Worm (Caenorhabditis elegans) whole organism, L4 larva: Measurements from ENCODE around the gene F54D5.15.

Experiments used
- ama-1 ChIP-seq: fragments of 150-350 bp; optimal IDR thresholded peaks from 2 replicates; lab custom pipeline; 2014; ENCODE audit warnings: inconsistent platforms, mixed read lengths
- ces-1 ChIP-seq: fragments of 150-350 bp; sonication (generic microtip); optimal IDR thresholded peaks from 4 replicates; lab custom pipeline; 2014; ENCODE audit warnings: missing biosample characterization, missing genetic modification reagents, missing genetic modification characterization
- dmd-8 ChIP-seq: fragments of 200-800 bp; sonication (Bioruptor generic); IDR thresholded peaks from 2 replicates; pipeline ENCODE4 v1.3.6; 2022; ENCODE audit warnings: missing genetic modification characterization, missing compliant biosample characterization
- dpl-1 ChIP-seq: fragments of 150-350 bp; optimal IDR thresholded peaks from 2 replicates; lab custom pipeline; 2014; ENCODE audit warnings: missing biosample characterization, missing genetic modification reagents, missing genetic modification characterization
- dve-1 ChIP-seq: sonication (generic microtip); optimal IDR thresholded peaks from 2 replicates; lab custom pipeline; 2017; ENCODE audit warnings: antibody characterized with exemption, mild to moderate bottlenecking, missing genetic modification characterization, missing compliant biosample characterization; ENCODE audit not compliant: insufficient read depth
- fos-1 ChIP-seq: fragments of 150-350 bp; optimal IDR thresholded peaks from 2 replicates; lab custom pipeline; 2014; ENCODE audit warnings: missing biosample characterization, missing genetic modification characterization
- hlh-30 ChIP-seq: sonication (generic microtip); optimal IDR thresholded peaks from 2 replicates; lab custom pipeline; 2017; ENCODE audit warnings: antibody characterized with exemption, mild to moderate bottlenecking, missing genetic modification characterization, missing compliant biosample characterization; ENCODE audit not compliant: insufficient read depth
- lin-13 ChIP-seq: fragments of 150-350 bp; optimal IDR thresholded peaks from 2 replicates; lab custom pipeline; 2014; ENCODE audit warnings: missing biosample characterization, missing genetic modification reagents, missing genetic modification characterization
- lin-38 ChIP-seq: fragments of 200-800 bp; sonication (Bioruptor generic); IDR thresholded peaks from 2 replicates; pipeline ENCODE4 v1.3.6; 2022; ENCODE audit warnings: missing genetic modification reagents, missing genetic modification characterization, missing compliant biosample characterization
- rbr-2 ChIP-seq: sonication (generic microtip); optimal IDR thresholded peaks from 2 replicates; lab custom pipeline; 2016; ENCODE audit warnings: missing genotype, missing genetic modification characterization, missing compliant biosample characterization
- unc-62 ChIP-seq, 3 experiments: fragments of 150-350 bp in 1 of 3; sonication (generic microtip); optimal IDR thresholded peaks in 2 of 3; peaks in 1 of 3; 1 replicate in 1 of 3; 2 replicates in 2 of 3; lab custom pipeline; 2014 to 2017; ENCODE audit warnings: missing biosample characterization in 3 of 3, missing genetic modification characterization in 3 of 3, missing genetic modification reagents in 3 of 3, missing genotype in 1 of 3
- ztf-11 ChIP-seq: fragments of 150-350 bp; optimal IDR thresholded peaks from 2 replicates; lab custom pipeline; 2014; ENCODE audit warnings: missing biosample characterization, missing genetic modification characterization

- TF ChIP-seq ztf-11 (tag; lab: Kevin White, UChicago) (no peak), dmd-8 (GFP tag; lab: Robert Waterston, UW) (no peak), dpl-1 (GFP tag; lab: Kevin White, UChicago) (no peak), lin-13 (GFP tag; lab: Kevin White, UChicago) (no peak), unc-62 (GFP tag; optimal IDR thresholded peaks at IDR 0.05 in 1 of 2; lab: Kevin White, UChicago) (no peak), unc-62 (tag; optimal IDR thresholded peaks at IDR 0.05; lab: Kevin White, UChicago) (no peak), ama-1 (no peak), rbr-2 (no peak), lin-38 (peak; percentile 63), fos-1 (tag; lab: Kevin White, UChicago) (no peak), hlh-30 (tag; lab: Kevin White, UChicago) (no peak), ces-1 (no peak), dve-1 (tag; lab: Kevin White, UChicago) (peak; percentile 4)
Measured at ce11 chrII:11596157-11596740, 32.2 kb upstream of the F54D5.15 start.
